Worm (Caenorhabditis elegans): ENCODE measurements around the gene klo-2.

The klo-2 gene

ce11 chrIII:2473554-2473953, 27.5 kb downstream of the klo-2 start, which contains the start of gene smg-6:
TSS of gene smg-6 (plus strand) at chrIII:2473854.
- no peak for TF ChIP-seq ztf-11 (tag; optimal IDR thresholded peaks at IDR 0.05)
- peak; percentile 5 for TF ChIP-seq ceh-83 (GFP tag; optimal IDR thresholded peaks at IDR 0.05)

DNA sequence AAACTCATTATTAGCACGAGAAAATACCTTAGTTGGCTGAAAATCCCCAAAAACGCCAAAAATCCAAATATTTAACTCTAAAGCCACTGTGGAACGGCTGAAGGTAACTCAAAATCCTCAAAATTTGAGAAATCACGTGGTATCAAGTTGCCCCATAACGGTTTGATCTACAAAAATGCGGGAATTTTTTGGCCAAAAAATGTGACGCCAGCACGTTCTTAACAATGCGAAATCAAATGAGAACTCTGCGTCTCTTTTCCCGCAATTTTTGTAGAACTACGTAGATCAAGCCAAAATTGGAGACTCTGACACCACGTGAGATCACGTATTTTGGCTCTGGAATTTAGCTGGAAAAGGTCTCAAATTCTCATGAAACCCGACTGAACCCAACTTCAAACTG, 28.8 kb downstream of the klo-2 start:
- TF ChIP-seq mls-2 (tag; optimal IDR thresholded peaks at IDR 0.05) (no peak), ces-1 (GFP tag; optimal IDR thresholded peaks at IDR 0.05) (no peak), elt-1 (tag; optimal IDR thresholded peaks at IDR 0.05; ENCODE audit: borderline replicate concordance, insufficient read depth) (no peak), unc-39 (tag; optimal IDR thresholded peaks at IDR 0.05) (no peak)

DNA sequence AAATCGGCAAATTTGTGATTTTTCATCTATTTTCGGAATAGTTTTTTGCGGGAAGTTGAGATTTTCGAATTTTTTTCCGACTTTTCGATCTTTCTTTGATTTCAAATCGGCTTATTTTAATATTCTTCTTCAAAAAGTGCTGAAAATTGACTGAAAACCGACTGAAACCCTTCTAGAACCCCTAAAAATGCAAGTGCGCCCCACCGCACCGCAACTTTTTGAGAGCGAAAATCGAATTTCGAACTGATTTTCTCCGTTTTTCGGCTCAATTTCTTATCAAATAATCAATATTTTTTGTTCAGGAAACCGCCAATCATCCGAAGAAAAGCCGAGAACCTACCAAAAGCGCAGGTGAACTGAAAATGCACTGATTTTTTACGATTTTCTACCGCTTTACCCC, 31.3 kb downstream of the klo-2 start:
- TF ChIP-seq hlh-1 (tag; optimal IDR thresholded peaks at IDR 0.05) (no peak), sptf-1 (tag; optimal IDR thresholded peaks at IDR 0.05) (no peak), lin-13 (tag; optimal IDR thresholded peaks at IDR 0.05) (no peak), nhr-76 (tag; optimal IDR thresholded peaks at IDR 0.05) (no peak), unc-62 (GFP tag; optimal IDR thresholded peaks at IDR 0.05) (no peak), blmp-1 (tag; optimal IDR thresholded peaks at IDR 0.05) (no peak), nhr-28 (tag; optimal IDR thresholded peaks at IDR 0.05) (no peak), mls-2 (tag; optimal IDR thresholded peaks at IDR 0.05) (no peak), unc-39 (tag; optimal IDR thresholded peaks at IDR 0.05) (no peak), mab-5 (tag; optimal IDR thresholded peaks at IDR 0.05) (no peak), sem-2 (GFP tag; optimal IDR thresholded peaks at IDR 0.05) (no peak), zip-8 (tag; optimal IDR thresholded peaks at IDR 0.05) (no peak), tbx-8 (GFP tag; optimal IDR thresholded peaks at IDR 0.05) (no peak), bed-3 (GFP tag; optimal IDR thresholded peaks at IDR 0.05) (no peak), snpc-4 (tag; optimal IDR thresholded peaks at IDR 0.05) (no peak)

ce11 chrIII:2478605-2479004, 32.6 kb downstream of the klo-2 start:
- TF ChIP-seq flh-1 (GFP tag; optimal IDR thresholded peaks at IDR 0.05) = no peak
- no peak for TF ChIP-seq ham-2 (GFP tag; optimal IDR thresholded peaks at IDR 0.05)
- no peak for TF ChIP-seq ztf-11 (tag; optimal IDR thresholded peaks at IDR 0.05)
- TF ChIP-seq hlh-1 (tag; optimal IDR thresholded peaks at IDR 0.05) = no peak
- TF ChIP-seq ces-1 (GFP tag; optimal IDR thresholded peaks at IDR 0.05) = no peak
- TF ChIP-seq lsy-2 (tag; optimal IDR thresholded peaks at IDR 0.05) = no peak
- TF ChIP-seq sem-2 (GFP tag; optimal IDR thresholded peaks at IDR 0.05) = no peak
- no peak for TF ChIP-seq nhr-12 (tag; optimal IDR thresholded peaks at IDR 0.05)
- TF ChIP-seq nhr-2 (tag; optimal IDR thresholded peaks at IDR 0.05) = no peak
- TF ChIP-seq M03D4.4 (tag; optimal IDR thresholded peaks at IDR 0.05) = no peak
- TF ChIP-seq drap-1 (GFP tag; optimal IDR thresholded peaks at IDR 0.05) = no peak
- TF ChIP-seq pha-4 (tag; optimal IDR thresholded peaks at IDR 0.05) = no peak
- no peak for TF ChIP-seq ceh-83 (GFP tag; optimal IDR thresholded peaks at IDR 0.05)
- no peak for TF ChIP-seq nhr-28 (tag; optimal IDR thresholded peaks at IDR 0.05)
- no peak for TF ChIP-seq blmp-1 (tag; optimal IDR thresholded peaks at IDR 0.05)
- TF ChIP-seq unc-120 (tag; optimal IDR thresholded peaks at IDR 0.05; ENCODE audit: poor library complexity, severe bottlenecking) = no peak
- no peak for TF ChIP-seq zip-8 (tag; optimal IDR thresholded peaks at IDR 0.05)
- no peak for TF ChIP-seq mls-2 (tag; optimal IDR thresholded peaks at IDR 0.05)
- TF ChIP-seq ceh-43 (GFP tag; optimal IDR thresholded peaks at IDR 0.05) = no peak

ce11 chrIII:2482171-2482570, 36.2 kb downstream of the klo-2 start:
- TF ChIP-seq lin-13 (tag; optimal IDR thresholded peaks at IDR 0.05) (peak; percentile 60), sem-2 (GFP tag; optimal IDR thresholded peaks at IDR 0.05) (no peak), tbx-8 (GFP tag; optimal IDR thresholded peaks at IDR 0.05) (no peak), lsy-2 (tag; optimal IDR thresholded peaks at IDR 0.05) (peak; percentile 78)

ce11 chrIII:2482754-2483153, 36.7 kb downstream of the klo-2 start:
- no peak for TF ChIP-seq cnd-1 (tag; optimal IDR thresholded peaks at IDR 0.05)
